Fruit fly (Drosophila melanogaster): ENCODE data around the gene Pfdn6.
A peak's percentile ranks its signal among the peaks of the same experiment; 100 is the strongest.

Pfdn6 gene

DNA sequence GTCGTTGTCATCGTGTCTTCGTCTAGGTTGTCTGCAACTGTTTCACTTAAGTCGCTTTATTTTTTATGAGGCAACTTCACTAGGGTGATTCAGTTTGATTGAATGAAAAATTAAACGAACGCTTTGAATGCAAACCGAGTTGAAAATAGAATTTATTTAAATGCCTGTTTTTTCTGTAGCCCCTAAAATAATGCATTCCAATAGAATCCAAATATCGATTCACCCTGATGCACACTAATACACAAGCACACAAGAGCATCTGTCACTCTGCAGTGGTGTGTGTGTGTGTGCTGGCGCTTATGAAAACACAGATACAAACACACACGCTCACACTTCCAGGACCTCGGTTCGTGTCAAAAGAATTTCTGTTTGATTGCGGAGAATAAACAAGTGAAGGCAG, 38.3 kb downstream of the Pfdn6 start:
- TF ChIP-seq achi (GFP tag; optimal IDR thresholded peaks at IDR 0.05) = peak; percentile 36
- peak; percentile 6 for TF ChIP-seq CG9139 (GFP tag; optimal IDR thresholded peaks at IDR 0.05)
- peak; percentile 15 for TF ChIP-seq lz (GFP tag; optimal IDR thresholded peaks at IDR 0.05)
- peak; percentile 1 for TF ChIP-seq CG31627 (GFP tag; optimal IDR thresholded peaks at IDR 0.05)
- peak; percentile 39 for TF ChIP-seq Hr4 (GFP tag; optimal IDR thresholded peaks at IDR 0.05)
- TF ChIP-seq Eip78C (GFP tag) = peak; percentile 75
- TF ChIP-seq CG10631 (GFP tag; optimal IDR thresholded peaks at IDR 0.05) = peak; percentile 36
- TF ChIP-seq ss (GFP tag; optimal IDR thresholded peaks at IDR 0.05) = peak in 1 of 2 experiments; percentile 51
- peak; percentile 28 for TF ChIP-seq net (GFP tag; optimal IDR thresholded peaks at IDR 0.05)
- peak; percentile 28 for TF ChIP-seq CG8632 (GFP tag; optimal IDR thresholded peaks at IDR 0.05)
- TF ChIP-seq Ets96B (tag; optimal IDR thresholded peaks at IDR 0.05) = peak; percentile 51
- TF ChIP-seq CG6808 (GFP tag; optimal IDR thresholded peaks at IDR 0.05) = peak; percentile 2
- peak; percentile 7 for TF ChIP-seq Sox102F (GFP tag; optimal IDR thresholded peaks at IDR 0.05)
- peak; percentile 44 for TF ChIP-seq fd59A (GFP tag; optimal IDR thresholded peaks at IDR 0.05)
- TF ChIP-seq CG6163 (GFP tag; IDR thresholded peaks at IDR 0.05) = no peak
- TF ChIP-seq CG8119 (GFP tag; IDR thresholded peaks at IDR 0.05) = peak; percentile 44; the same call in 2 of the 3 replicates
- TF ChIP-seq cyc (GFP tag; optimal IDR thresholded peaks at IDR 0.05) = no peak
- no peak for TF ChIP-seq CG11902 (GFP tag; optimal IDR thresholded peaks at IDR 0.05)
- peak; percentile 5 for TF ChIP-seq Sox14 (GFP tag; optimal IDR thresholded peaks at IDR 0.05)
- TF ChIP-seq vri (GFP tag; optimal IDR thresholded peaks at IDR 0.05) = no peak
- no peak for TF ChIP-seq CG4318 (GFP tag; optimal IDR thresholded peaks at IDR 0.05)
- peak; percentile 17 for TF ChIP-seq CG6792 (GFP tag; optimal IDR thresholded peaks at IDR 0.05)
- no peak for TF ChIP-seq CG6854 (GFP tag; optimal IDR thresholded peaks at IDR 0.05)
- peak; percentile 39 for TF ChIP-seq pdm3 (GFP tag; optimal IDR thresholded peaks at IDR 0.05)
- peak; percentile 8 for TF ChIP-seq CG16779 (tag; optimal IDR thresholded peaks at IDR 0.05)
- TF ChIP-seq esn (GFP tag; optimal IDR thresholded peaks at IDR 0.05) = no peak
- TF ChIP-seq Met (GFP tag; optimal IDR thresholded peaks at IDR 0.05) = peak; percentile 23
- no peak for TF ChIP-seq CG8319 (GFP tag; optimal IDR thresholded peaks at IDR 0.05)
- TF ChIP-seq svp (GFP tag) = peak; percentile 41
- peak; percentile 12 for TF ChIP-seq OdsH (GFP tag; optimal IDR thresholded peaks at IDR 0.05)
- peak; percentile 20 for TF ChIP-seq dsx (GFP tag; optimal IDR thresholded peaks at IDR 0.05; ENCODE audit: poor library complexity, severe bottlenecking)
- TF ChIP-seq acj6 (GFP tag; optimal IDR thresholded peaks at IDR 0.05) = peak; percentile 14
- TF ChIP-seq Ets21C (GFP tag; optimal IDR thresholded peaks at IDR 0.05) = no peak
- TF ChIP-seq spab (GFP tag; optimal IDR thresholded peaks at IDR 0.05) = peak; percentile 40
- no peak for TF ChIP-seq salr (GFP tag; optimal IDR thresholded peaks at IDR 0.05)
- peak; percentile 25 for TF ChIP-seq CG32006 (GFP tag; optimal IDR thresholded peaks at IDR 0.05)

DNA sequence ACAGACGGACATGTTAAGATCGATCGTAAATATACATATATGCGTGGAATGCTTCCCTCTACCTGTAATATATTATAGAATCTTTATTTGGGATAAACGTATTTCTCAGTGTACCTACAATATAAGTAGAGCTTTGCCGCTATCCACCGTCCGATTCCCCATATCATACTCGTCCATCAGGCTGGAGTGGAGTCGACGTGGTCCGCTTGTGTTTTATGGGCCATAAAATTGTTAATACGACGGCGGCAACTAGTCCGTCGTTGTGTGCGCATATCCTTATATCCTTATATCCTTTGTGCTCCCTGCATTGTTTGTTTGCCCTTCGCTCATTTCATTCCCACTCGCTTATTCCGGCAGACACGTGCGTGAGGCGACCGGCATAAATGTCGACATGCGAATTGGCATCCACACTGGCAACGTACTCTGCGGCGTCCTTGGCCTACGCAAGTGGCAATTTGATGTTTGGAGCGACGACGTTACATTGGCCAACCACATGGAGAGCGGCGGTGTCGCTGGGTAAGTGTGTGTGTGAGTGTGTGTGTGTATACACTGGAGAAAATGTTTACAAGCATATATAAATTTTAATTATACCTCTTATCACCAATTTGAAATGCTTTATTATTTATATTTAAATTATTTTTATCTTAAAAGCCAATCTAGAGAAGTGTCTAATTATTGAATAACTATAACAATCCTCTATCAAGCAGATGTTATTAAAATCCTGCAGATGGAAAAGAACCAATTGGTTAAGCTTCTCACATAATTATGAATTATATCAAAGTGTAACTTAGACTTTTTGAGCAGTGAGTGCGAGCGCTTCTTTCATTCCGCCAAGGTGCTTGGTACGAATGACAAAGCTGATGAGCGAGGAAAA, 45.5 kb downstream of the Pfdn6 start:
- TF ChIP-seq svp (GFP tag) (peak; percentile 52), Smox (GFP tag; optimal IDR thresholded peaks at IDR 0.05) (no peak)

All from whole organism, prepupa.